Worm (Caenorhabditis elegans) whole organism, late embryonic: Measurements from ENCODE around the gene C09F12.2.

ENCODE experiments used
- C38D4.7 ChIP-seq: fragments of 200-800 bp; sonication (Bioruptor generic); optimal IDR thresholded peaks from 2 replicates; lab custom pipeline; 2018; ENCODE audit warnings: mild to moderate bottlenecking, missing genetic modification characterization, moderate library complexity, missing compliant biosample characterization
- F13H6.1 ChIP-seq: sonication (generic microtip); optimal IDR thresholded peaks from 2 replicates; lab custom pipeline; 2016; ENCODE audit warnings: missing genetic modification characterization, missing compliant biosample characterization
- T23F11.4 ChIP-seq: fragments of 200-800 bp; sonication (Bioruptor generic); optimal IDR thresholded peaks from 2 replicates; lab custom pipeline; 2018; ENCODE audit warnings: mild to moderate bottlenecking, missing genetic modification characterization, missing compliant biosample characterization
- Y22D7AL.16 ChIP-seq: sonication (generic microtip); optimal IDR thresholded peaks from 2 replicates; lab custom pipeline; 2016; ENCODE audit warnings: missing genetic modification characterization, missing compliant biosample characterization
- ahr-1 ChIP-seq: sonication (generic microtip); optimal IDR thresholded peaks from 2 replicates; lab custom pipeline; 2016; ENCODE audit warnings: missing genetic modification characterization, missing compliant biosample characterization
- ama-1 ChIP-seq: fragments of 150-350 bp; optimal IDR thresholded peaks from 2 replicates; lab custom pipeline; 2014
- ceh-18 ChIP-seq: sonication (generic microtip); optimal IDR thresholded peaks from 2 replicates; lab custom pipeline; 2016; ENCODE audit warnings: missing genetic modification characterization, missing compliant biosample characterization
- ceh-19 ChIP-seq: fragments of 200-800 bp; sonication (Bioruptor generic); optimal IDR thresholded peaks from 2 replicates; lab custom pipeline; 2018; ENCODE audit warnings: mild to moderate bottlenecking, missing genetic modification characterization, missing compliant biosample characterization
- ceh-2 ChIP-seq: sonication (generic microtip); optimal IDR thresholded peaks from 2 replicates; lab custom pipeline; 2016; ENCODE audit warnings: missing genotype, missing genetic modification characterization, missing compliant biosample characterization
- ceh-48 ChIP-seq: sonication (generic microtip); optimal IDR thresholded peaks from 2 replicates; lab custom pipeline; 2016; ENCODE audit warnings: missing genetic modification characterization, inconsistent platforms, missing compliant biosample characterization
- ceh-6 ChIP-seq: fragments of 200-800 bp; sonication (Bioruptor generic); optimal IDR thresholded peaks from 2 replicates; lab custom pipeline; 2018; ENCODE audit warnings: mild to moderate bottlenecking, missing genetic modification characterization, missing compliant biosample characterization
- che-1 ChIP-seq: sonication (generic microtip); optimal IDR thresholded peaks from 2 replicates; lab custom pipeline; 2016; ENCODE audit warnings: mild to moderate bottlenecking, missing genetic modification characterization, missing compliant biosample characterization
- elt-2 ChIP-seq: sonication (generic microtip); optimal IDR thresholded peaks from 2 replicates; lab custom pipeline; 2016; ENCODE audit warnings: missing genetic modification reagents, missing genetic modification characterization, missing compliant biosample characterization
- elt-4 ChIP-seq: sonication (generic microtip); optimal IDR thresholded peaks from 2 replicates; lab custom pipeline; 2016; ENCODE audit warnings: missing genetic modification characterization, missing compliant biosample characterization
- eyg-1 ChIP-seq: sonication (generic microtip); optimal IDR thresholded peaks from 2 replicates; lab custom pipeline; 2016; ENCODE audit warnings: missing genotype, missing genetic modification characterization, missing compliant biosample characterization
- fax-1 ChIP-seq: sonication (generic microtip); optimal IDR thresholded peaks from 2 replicates; lab custom pipeline; 2016; ENCODE audit warnings: missing genotype, missing genetic modification characterization, missing compliant biosample characterization
- fkh-6 ChIP-seq: sonication (generic microtip); optimal IDR thresholded peaks from 2 replicates; lab custom pipeline; 2016; ENCODE audit warnings: missing genetic modification characterization, missing compliant biosample characterization
- hlh-15 ChIP-seq: sonication (generic microtip); optimal IDR thresholded peaks from 2 replicates; lab custom pipeline; 2016; ENCODE audit warnings: missing genetic modification characterization, missing compliant biosample characterization
- hlh-6 ChIP-seq: sonication (generic microtip); optimal IDR thresholded peaks from 2 replicates; lab custom pipeline; 2016; ENCODE audit warnings: missing genotype, missing genetic modification characterization, missing compliant biosample characterization
- lin-11 ChIP-seq: fragments of 200-800 bp; sonication (Bioruptor generic); optimal IDR thresholded peaks from 2 replicates; lab custom pipeline; 2018; ENCODE audit warnings: mild to moderate bottlenecking, missing genetic modification characterization, missing compliant biosample characterization
- madf-2 ChIP-seq: sonication (generic microtip); optimal IDR thresholded peaks from 2 replicates; lab custom pipeline; 2017; ENCODE audit warnings: missing genetic modification characterization, missing compliant biosample characterization
- mec-3 ChIP-seq: sonication (generic microtip); optimal IDR thresholded peaks from 2 replicates; lab custom pipeline; 2016; ENCODE audit warnings: borderline replicate concordance, missing genetic modification characterization, missing compliant biosample characterization
- nfya-1 ChIP-seq: sonication (generic microtip); optimal IDR thresholded peaks from 2 replicates; lab custom pipeline; 2017; ENCODE audit warnings: missing genetic modification characterization, mild to moderate bottlenecking, missing compliant biosample characterization, antibody characterized with exemption, moderate library complexity
- nhr-232 ChIP-seq: sonication (generic microtip); optimal IDR thresholded peaks from 2 replicates; lab custom pipeline; 2016; ENCODE audit warnings: missing genetic modification characterization, missing compliant biosample characterization
- odd-2 ChIP-seq: sonication (generic microtip); optimal IDR thresholded peaks from 2 replicates; lab custom pipeline; 2017; ENCODE audit warnings: antibody characterized with exemption, mild to moderate bottlenecking, missing genetic modification characterization, missing compliant biosample characterization
- pat-9 ChIP-seq: fragments of 200-800 bp; sonication (Bioruptor generic); optimal IDR thresholded peaks from 2 replicates; lab custom pipeline; 2018; ENCODE audit warnings: mild to moderate bottlenecking, missing genetic modification characterization, moderate library complexity, missing compliant biosample characterization
- pax-1 ChIP-seq: fragments of 150-350 bp; optimal IDR thresholded peaks from 2 replicates; lab custom pipeline; 2014; ENCODE audit warnings: missing biosample characterization, missing genetic modification characterization
- pha-4 ChIP-seq: fragments of 150-350 bp; optimal IDR thresholded peaks from 2 replicates; lab custom pipeline; 2018; ENCODE audit warnings: missing biosample characterization, missing genetic modification reagents, missing genetic modification characterization
- pros-1 ChIP-seq: fragments of 150-350 bp; optimal IDR thresholded peaks from 2 replicates; lab custom pipeline; 2014; ENCODE audit warnings: missing biosample characterization, missing genetic modification reagents, missing genetic modification characterization
- ref-2 ChIP-seq: sonication (generic microtip); optimal IDR thresholded peaks from 2 replicates; lab custom pipeline; 2016; ENCODE audit warnings: missing genetic modification characterization, missing compliant biosample characterization
- rnt-1 ChIP-seq: sonication (generic microtip); optimal IDR thresholded peaks from 2 replicates; lab custom pipeline; 2016; ENCODE audit warnings: missing genetic modification characterization, missing compliant biosample characterization
- sox-2 ChIP-seq: fragments of 200-800 bp; sonication (Bioruptor generic); IDR thresholded peaks from 2 replicates; pipeline ENCODE4 v1.3.6; 2022; ENCODE audit warnings: missing genetic modification reagents, missing genetic modification characterization, missing compliant biosample characterization
- syd-9 ChIP-seq: sonication (generic microtip); optimal IDR thresholded peaks from 2 replicates; lab custom pipeline; 2016; ENCODE audit warnings: mild to moderate bottlenecking, missing genetic modification characterization, moderate library complexity, missing compliant biosample characterization
- tbx-2 ChIP-seq: sonication (generic microtip); optimal IDR thresholded peaks from 2 replicates; lab custom pipeline; 2016; ENCODE audit warnings: missing genetic modification characterization, missing compliant biosample characterization
- tbx-7 ChIP-seq: sonication (generic microtip); optimal IDR thresholded peaks from 2 replicates; lab custom pipeline; 2016; ENCODE audit warnings: missing genotype, missing genetic modification characterization, missing compliant biosample characterization
- ttx-3 ChIP-seq: sonication (generic microtip); optimal IDR thresholded peaks from 2 replicates; lab custom pipeline; 2016; ENCODE audit warnings: missing genetic modification reagents, missing genetic modification characterization, missing compliant biosample characterization
- unc-55 ChIP-seq: sonication (generic microtip); optimal IDR thresholded peaks from 2 replicates; lab custom pipeline; 2017; ENCODE audit warnings: missing biosample characterization, missing genetic modification reagents, missing genetic modification characterization
- zip-5 ChIP-seq: sonication (generic microtip); optimal IDR thresholded peaks from 2 replicates; lab custom pipeline; 2016; ENCODE audit warnings: missing genetic modification characterization, missing compliant biosample characterization
- ztf-16 ChIP-seq: sonication (generic microtip); optimal IDR thresholded peaks from 2 replicates; lab custom pipeline; 2017; ENCODE audit warnings: missing genetic modification characterization, missing compliant biosample characterization

C09F12.2 gene

ce11 chrX:11034430-11035117 lies 19.1 kb upstream of the C09F12.2 start (continued):
- TF ChIP-seq ceh-18 (tag; lab: Kevin White, UChicago) (peak; percentile 13), ceh-2 (no peak), hlh-6 (tag; lab: Kevin White, UChicago) (peak; percentile 44), ceh-19 (GFP tag; lab: Kevin White, UChicago) (no peak), F13H6.1 (tag; lab: Kevin White, UChicago) (no peak)

- TF ChIP-seq ttx-3 (tag; lab: Kevin White, UChicago), result no peak
- no peak for TF ChIP-seq zip-5
- TF ChIP-seq nfya-1 (tag; lab: Kevin White, UChicago), result peak; percentile 16
- TF ChIP-seq nhr-232 (tag; lab: Kevin White, UChicago), result no peak
- no peak for TF ChIP-seq ceh-6 (GFP tag; lab: Kevin White, UChicago)
- no peak for TF ChIP-seq fax-1
- TF ChIP-seq che-1 (tag; lab: Kevin White, UChicago), result no peak
- no peak for TF ChIP-seq pha-4 (tag; lab: Kevin White, UChicago)
- peak; percentile 70 for TF ChIP-seq pat-9 (tag; lab: Kevin White, UChicago)
- no peak for TF ChIP-seq ahr-1 (tag; lab: Kevin White, UChicago)
- no peak for TF ChIP-seq madf-2 (tag; lab: Kevin White, UChicago)
- no peak for TF ChIP-seq elt-2
- no peak for TF ChIP-seq fkh-6 (tag; lab: Kevin White, UChicago)
- TF ChIP-seq eyg-1 (tag; lab: Kevin White, UChicago), result no peak
- TF ChIP-seq ceh-48 (tag; lab: Kevin White, UChicago), result no peak
- TF ChIP-seq elt-4 (tag; lab: Kevin White, UChicago), result no peak
- no peak for TF ChIP-seq pax-1
- TF ChIP-seq rnt-1 (tag; lab: Kevin White, UChicago), result peak; percentile 84
- TF ChIP-seq ceh-18 (tag; lab: Kevin White, UChicago), result peak; percentile 57
- no peak for TF ChIP-seq tbx-2 (tag; lab: Kevin White, UChicago)
- no peak for TF ChIP-seq Y22D7AL.16 (tag; lab: Kevin White, UChicago)
- TF ChIP-seq mec-3 (tag; lab: Kevin White, UChicago), result no peak
- no peak for TF ChIP-seq C38D4.7 (GFP tag; lab: Kevin White, UChicago)
- TF ChIP-seq pros-1 (tag; lab: Kevin White, UChicago), result no peak
- no peak for TF ChIP-seq odd-2 (tag; lab: Kevin White, UChicago)
- no peak for TF ChIP-seq T23F11.4 (GFP tag; lab: Kevin White, UChicago)
- TF ChIP-seq lin-11 (tag; lab: Kevin White, UChicago), result no peak
- no peak for TF ChIP-seq F13H6.1 (tag; lab: Kevin White, UChicago)
- peak; percentile 70 for TF ChIP-seq unc-55
- no peak for TF ChIP-seq ztf-16
- no peak for TF ChIP-seq tbx-7
- no peak for TF ChIP-seq syd-9 (tag; lab: Kevin White, UChicago)
These were observed 18.2 kb upstream of the C09F12.2 start for ce11 chrX:11035563-11035962.

DNA sequence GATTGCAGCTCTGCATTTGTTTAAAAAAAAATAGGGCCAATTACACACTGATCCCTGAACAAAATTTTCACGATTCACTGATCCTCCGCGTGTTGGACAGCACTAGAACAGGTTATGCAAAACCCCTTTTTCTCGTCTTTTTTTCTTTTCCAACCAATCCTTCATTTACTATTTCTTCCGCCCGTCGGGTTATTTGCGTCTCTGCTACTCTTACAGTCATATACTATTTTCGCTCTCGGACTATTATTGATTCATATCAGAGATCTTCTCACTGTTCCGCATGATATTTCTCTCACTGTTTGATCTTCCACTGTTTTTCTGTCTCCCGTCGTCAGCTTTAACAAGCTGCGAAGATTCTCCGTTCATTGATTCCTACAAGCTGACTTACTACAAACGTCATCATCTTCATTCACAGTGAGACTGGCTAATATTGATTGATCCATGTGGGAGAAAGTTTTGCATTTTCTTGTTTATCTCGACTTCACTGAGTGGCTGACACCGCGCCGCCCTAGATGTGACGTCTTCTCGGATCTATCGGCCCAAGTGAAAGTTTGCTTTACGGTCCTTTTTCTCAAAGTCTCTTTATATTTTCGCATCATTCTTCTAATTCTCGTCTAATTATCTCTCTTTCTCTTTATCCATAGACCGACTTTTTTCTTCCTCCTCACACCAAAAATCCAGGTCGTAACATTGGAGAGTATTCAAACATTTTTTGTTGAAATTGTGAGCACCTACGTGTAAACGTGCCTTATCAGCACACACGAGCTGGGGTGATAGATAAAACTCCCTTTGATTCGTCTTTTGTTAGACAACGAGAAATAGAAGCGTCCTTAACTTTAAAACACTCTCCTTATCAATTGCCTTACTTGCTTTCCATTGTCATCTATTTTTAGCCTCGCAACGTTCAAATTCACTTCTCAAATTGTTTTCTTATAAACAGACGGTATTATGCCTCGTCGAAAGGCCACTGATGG lies 17.3 kb upstream of the C09F12.2 start:
- no peak for TF ChIP-seq eyg-1 (tag; lab: Kevin White, UChicago)
- no peak for TF ChIP-seq sox-2 (GFP tag; lab: Robert Waterston, UW)
- TF ChIP-seq T23F11.4 (GFP tag; lab: Kevin White, UChicago), result no peak
- no peak for TF ChIP-seq hlh-15
- TF ChIP-seq elt-2, result peak; percentile 78
- TF ChIP-seq pros-1 (tag; lab: Kevin White, UChicago), result no peak
- TF ChIP-seq ahr-1 (tag; lab: Kevin White, UChicago), result no peak
- TF ChIP-seq nfya-1 (tag; lab: Kevin White, UChicago), result peak; percentile 10
- TF ChIP-seq odd-2 (tag; lab: Kevin White, UChicago), result no peak
- TF ChIP-seq rnt-1 (tag; lab: Kevin White, UChicago), result no peak
- no peak for TF ChIP-seq ama-1
- TF ChIP-seq ceh-2, result no peak
- peak; percentile 50 for TF ChIP-seq ref-2 (tag; lab: Kevin White, UChicago)
- TF ChIP-seq mec-3 (tag; lab: Kevin White, UChicago), result no peak
- TF ChIP-seq C38D4.7 (GFP tag; lab: Kevin White, UChicago), result no peak
